Worm (Caenorhabditis elegans): ENCODE data around the gene Y57A10A.14.

- TF ChIP-seq unc-62 (GFP tag; optimal IDR thresholded peaks at IDR 0.05), result no peak
- TF ChIP-seq fkh-10 (GFP tag; optimal IDR thresholded peaks at IDR 0.05), result no peak
Measured at ce11 chrII:12162997-12163396, 22.7 kb upstream of the Y57A10A.14 start.
